Worm (Caenorhabditis elegans) whole organism, dauer: ENCODE data around the gene E02H9.9.
"Not testable (repeated sequence)": the region's sequence is repeated elsewhere in the genome, so short reads cannot be mapped to it uniquely, and the experiment has no call there.

Source experiments
- unc-62 ChIP-seq: sonication (generic microtip); optimal IDR thresholded peaks from 2 replicates; lab custom pipeline; 2017; ENCODE audit warnings: missing biosample characterization, missing genetic modification reagents, missing genetic modification characterization

E02H9.9 gene

ce11 chrIII:2468202-2468601 lies at the start of gene E02H9.9, which contains the start of gene E02H9.1:
Gene E02H9.9, minus strand, starts transcription at chrIII:2468302.
Gene E02H9.1, plus strand, starts transcription at chrIII:2468486.
- TF ChIP-seq unc-62 (GFP tag; lab: Kevin White, UChicago), result no peak

DNA sequence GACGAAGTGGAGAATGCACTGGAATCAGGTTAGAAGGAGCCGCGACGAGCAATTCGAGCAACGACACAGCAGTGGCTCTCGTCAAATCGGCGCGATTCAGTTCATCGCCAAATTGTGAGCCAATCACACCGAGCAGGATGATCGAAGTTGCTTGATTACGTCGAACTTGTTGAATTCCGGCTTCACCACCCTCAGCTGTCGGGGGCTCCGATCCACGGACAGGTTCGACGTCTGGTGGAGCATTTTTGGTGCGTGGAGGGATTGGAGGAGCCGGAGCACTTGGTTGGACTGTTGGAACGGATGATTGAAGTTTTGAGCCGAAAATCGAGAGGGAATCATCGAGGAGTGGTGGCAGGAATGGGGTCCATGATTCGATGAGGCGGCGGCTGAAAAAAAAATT lies 47.4 kb upstream of the E02H9.9 start:
- TF ChIP-seq unc-62 (GFP tag; lab: Kevin White, UChicago), result no peak

DNA sequence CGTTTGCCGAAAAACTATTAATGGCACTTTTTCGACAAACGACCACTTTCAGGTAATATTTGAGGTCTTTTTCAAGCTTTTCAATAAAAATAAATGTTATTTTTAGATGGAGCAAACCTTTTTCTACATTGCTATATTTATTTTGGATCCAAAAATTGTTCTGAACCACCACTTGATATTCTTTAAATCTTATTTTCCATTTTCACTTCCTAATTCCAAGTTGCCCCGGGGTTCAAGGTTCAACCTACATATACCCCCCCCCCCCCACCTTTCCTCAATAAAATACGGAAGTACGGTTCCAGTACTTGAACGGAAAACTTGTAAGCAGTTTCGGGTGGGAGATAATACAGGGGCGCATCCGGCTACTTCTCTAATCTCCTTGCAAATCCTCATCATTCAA lies 40.4 kb upstream of the E02H9.9 start, which contains the start of gene Y54F10AM.6:
Gene Y54F10AM.6 (plus strand): TSS at position 301 of the 400 bp plus-strand sequence.
- TF ChIP-seq unc-62 (GFP tag; lab: Kevin White, UChicago), result no peak

DNA sequence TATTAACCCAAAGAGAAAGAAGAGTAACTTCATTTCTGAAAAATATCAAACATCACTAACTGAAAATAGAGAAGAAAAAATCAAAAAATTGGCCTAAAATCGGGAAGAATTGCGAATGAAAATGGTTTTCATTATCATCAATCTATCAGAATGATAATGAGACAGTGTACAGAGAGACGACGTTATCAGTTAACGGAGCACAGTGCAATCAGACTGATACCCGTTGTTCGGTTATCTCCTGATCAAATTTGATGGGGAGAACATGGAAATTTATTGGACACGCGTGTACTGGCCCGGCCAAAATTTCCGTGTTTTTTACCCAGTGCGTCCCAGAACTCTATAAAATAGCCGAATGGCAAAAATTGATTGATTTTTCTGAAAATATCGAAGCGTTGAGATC lies 39.8 kb upstream of the E02H9.9 start, which contains the start of gene Y54F10AM.8:
Gene Y54F10AM.8 (minus strand): TSS at position 35 of the 400 bp plus-strand sequence.
- no peak for TF ChIP-seq unc-62 (GFP tag; lab: Kevin White, UChicago)

DNA sequence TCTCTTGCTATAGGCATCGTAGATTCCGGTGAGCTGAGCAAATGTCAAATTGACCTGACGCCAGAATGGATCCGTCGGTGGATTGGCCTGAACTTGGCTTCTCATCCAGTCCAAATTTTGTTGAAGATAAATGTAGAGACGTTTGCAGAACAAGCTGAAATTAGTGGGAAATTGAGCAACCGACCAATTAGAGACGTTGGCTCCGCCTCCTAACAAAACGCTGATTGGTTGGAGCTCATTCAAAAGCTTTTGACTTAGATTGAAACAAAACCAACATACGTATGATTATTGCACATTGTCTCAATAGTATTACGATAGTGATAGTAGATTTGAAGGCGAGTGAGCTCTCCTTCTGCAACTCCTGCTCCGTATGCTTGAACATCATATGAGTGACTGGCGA lies 38.4 kb upstream of the E02H9.9 start:
- no peak for TF ChIP-seq unc-62 (GFP tag; lab: Kevin White, UChicago)

ce11 chrIII:2487046-2487760 lies 19.1 kb upstream of the E02H9.9 start, which contains the start of gene Y54F10AL.1:
Gene Y54F10AL.1, plus strand, starts transcription at chrIII:2487710.
- TF ChIP-seq unc-62 (GFP tag; lab: Kevin White, UChicago), result no peak

ce11 chrIII:2482754-2483153 lies 14.7 kb upstream of the E02H9.9 start:
- TF ChIP-seq unc-62 (GFP tag; lab: Kevin White, UChicago), result no peak

ce11 chrIII:2482171-2482570 lies 14.1 kb upstream of the E02H9.9 start:
- no peak for TF ChIP-seq unc-62 (GFP tag; lab: Kevin White, UChicago)

DNA sequence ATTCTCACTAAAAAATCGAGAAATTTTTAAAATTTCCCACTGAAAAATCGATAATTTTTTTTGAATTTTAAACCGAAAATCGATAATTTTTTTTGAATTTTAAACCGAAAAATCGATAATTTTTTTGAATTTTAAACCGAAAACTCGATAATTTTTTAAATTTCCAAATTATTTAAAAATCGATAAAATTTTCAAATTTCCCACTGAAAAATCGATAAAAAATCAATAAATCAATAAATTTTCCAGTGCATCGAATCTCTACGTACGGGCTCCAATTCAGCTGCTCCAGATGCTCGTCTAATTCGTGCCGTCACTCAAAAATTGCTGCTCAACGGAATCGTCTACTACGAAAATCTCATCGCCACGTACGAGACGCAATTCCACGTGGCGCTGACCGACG lies 10.5 kb upstream of the E02H9.9 start:
- no peak for TF ChIP-seq unc-62 (GFP tag; lab: Kevin White, UChicago)

DNA sequence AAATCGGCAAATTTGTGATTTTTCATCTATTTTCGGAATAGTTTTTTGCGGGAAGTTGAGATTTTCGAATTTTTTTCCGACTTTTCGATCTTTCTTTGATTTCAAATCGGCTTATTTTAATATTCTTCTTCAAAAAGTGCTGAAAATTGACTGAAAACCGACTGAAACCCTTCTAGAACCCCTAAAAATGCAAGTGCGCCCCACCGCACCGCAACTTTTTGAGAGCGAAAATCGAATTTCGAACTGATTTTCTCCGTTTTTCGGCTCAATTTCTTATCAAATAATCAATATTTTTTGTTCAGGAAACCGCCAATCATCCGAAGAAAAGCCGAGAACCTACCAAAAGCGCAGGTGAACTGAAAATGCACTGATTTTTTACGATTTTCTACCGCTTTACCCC lies 9.2 kb upstream of the E02H9.9 start:
- TF ChIP-seq unc-62 (GFP tag; lab: Kevin White, UChicago), result no peak

- no peak for TF ChIP-seq unc-62 (GFP tag; lab: Kevin White, UChicago)
These were observed 6.7 kb upstream of the E02H9.9 start for ce11 chrIII:2474781-2475180.

DNA sequence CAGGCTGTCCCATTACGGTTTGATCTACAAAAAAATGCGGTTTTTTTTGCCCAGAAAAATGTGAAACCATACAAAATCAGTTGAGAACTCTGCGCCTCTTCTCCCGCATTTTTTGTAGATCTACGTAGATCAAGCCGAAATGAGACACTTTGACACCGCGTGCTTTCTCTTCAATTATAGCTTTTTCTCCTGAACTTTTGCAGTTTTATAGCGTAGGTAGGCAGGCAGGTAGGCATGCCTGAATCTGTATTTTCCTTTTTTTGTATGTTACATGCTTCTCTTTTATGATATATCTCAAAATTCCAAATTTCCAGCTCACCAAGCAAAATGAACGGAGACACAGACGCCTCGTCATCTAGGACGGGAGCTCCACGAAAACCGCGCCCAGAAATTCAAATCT lies 5.5 kb upstream of the E02H9.9 start, which contains the start of gene smg-6:
Gene smg-6 (plus strand): TSS at position 301 of the 400 bp plus-strand sequence.
- no peak for TF ChIP-seq unc-62 (GFP tag; lab: Kevin White, UChicago)

- no peak for TF ChIP-seq unc-62 (GFP tag; lab: Kevin White, UChicago)
These were observed 3.8 kb upstream of the E02H9.9 start for ce11 chrIII:2471855-2472254.

DNA sequence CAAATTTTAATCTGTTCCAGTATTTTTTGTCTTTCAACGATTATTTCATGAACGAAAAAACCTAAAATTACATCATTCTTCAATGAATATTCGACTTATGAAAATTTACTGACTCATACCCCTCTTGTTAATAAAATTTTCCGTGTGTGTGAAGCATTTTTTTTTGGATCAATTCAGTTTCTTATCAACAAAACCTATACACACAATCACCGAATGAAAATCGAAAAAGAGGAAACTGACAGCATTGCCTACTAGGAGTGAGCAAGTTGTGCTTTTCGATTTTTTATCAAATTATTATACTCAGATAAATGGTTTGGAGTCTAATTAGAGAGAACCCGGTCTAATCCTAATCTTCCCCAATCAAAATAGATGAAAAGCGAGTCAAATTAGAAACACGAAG lies 9.4 kb downstream of the E02H9.9 start, which contains the start of gene E02H9.3:
Gene E02H9.3 (plus strand): TSS at position 301 of the 400 bp plus-strand sequence.
- TF ChIP-seq unc-62 (GFP tag; lab: Kevin White, UChicago), result not testable (repeated sequence)

ce11 chrIII:2454757-2455306 lies 13.3 kb downstream of the E02H9.9 start, which contains the start of gene nhr-121:
Gene nhr-121, minus strand, starts transcription at chrIII:2454807.
- TF ChIP-seq unc-62 (GFP tag; lab: Kevin White, UChicago), result no peak

DNA sequence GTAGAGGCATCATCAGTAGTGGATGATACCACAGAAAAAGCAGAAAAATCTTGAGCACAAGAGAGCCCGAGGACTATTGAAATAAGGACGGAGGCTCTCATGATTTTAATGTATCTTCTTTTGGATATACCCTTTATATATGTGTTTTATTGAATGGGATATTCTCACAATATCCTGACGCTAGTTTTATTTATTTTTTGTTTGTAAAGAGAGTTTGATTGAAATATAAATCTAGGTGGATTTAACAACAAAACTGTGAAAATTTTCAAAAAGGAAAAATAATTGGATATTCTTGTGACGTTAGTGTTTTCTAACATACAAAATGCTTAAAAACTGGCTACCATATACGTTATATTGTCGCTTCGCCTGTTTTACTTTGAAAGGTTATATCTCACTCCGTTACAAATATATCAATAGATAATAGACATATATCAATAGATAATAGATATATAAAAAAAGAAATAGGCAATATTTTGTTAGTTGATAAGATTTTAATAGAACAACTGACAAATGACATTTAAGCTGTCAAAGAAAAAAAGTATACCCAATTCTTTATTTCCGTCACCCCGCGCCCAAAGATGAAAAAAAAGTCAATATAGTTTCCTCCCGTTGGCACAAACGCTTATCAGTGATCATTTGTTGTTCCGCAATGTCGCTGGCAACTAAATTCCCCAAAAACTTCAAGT lies 22.4 kb downstream of the E02H9.9 start, which contains the start of the genes E02H9.7 and klo-2:
Gene E02H9.7 (minus strand): TSS at position 101 of the 686 bp plus-strand sequence.
Gene klo-2 (plus strand): TSS at position 636 of the 686 bp plus-strand sequence.
- TF ChIP-seq unc-62 (GFP tag; lab: Kevin White, UChicago), result no peak
